Fruit fly (Drosophila melanogaster) whole organism, embryonic: ENCODE measurements around the gene CG31445.

Experiments
- Abd-B ChIP-seq: fragments of 200-800 bp; sonication (Bioruptor generic); optimal IDR thresholded peaks from 2 replicates; lab custom pipeline; 2018; ENCODE audit warnings: missing biosample characterization, mild to moderate bottlenecking, missing genetic modification characterization, moderate library complexity
- B-H2 ChIP-seq: fragments of 200-800 bp; sonication (Bioruptor generic); optimal IDR thresholded peaks from 2 replicates; lab custom pipeline; 2018; ENCODE audit warnings: missing biosample characterization, mild to moderate bottlenecking, missing genetic modification characterization
- CG10462 ChIP-seq: fragments of 200-800 bp; sonication (Bioruptor generic); optimal IDR thresholded peaks from 2 replicates; lab custom pipeline; 2016; ENCODE audit warnings: missing biosample characterization, missing genetic modification characterization
- CG10979 ChIP-seq: fragments of 200-800 bp; sonication (Bioruptor generic); optimal IDR thresholded peaks from 2 replicates; lab custom pipeline; 2018; ENCODE audit warnings: missing biosample characterization, mild to moderate bottlenecking, missing genetic modification characterization, moderate library complexity
- CG11504 ChIP-seq: fragments of 200-800 bp; sonication (Bioruptor generic); optimal IDR thresholded peaks from 3 replicates; lab custom pipeline; 2019; ENCODE audit warnings: missing biosample characterization, mild to moderate bottlenecking, missing genetic modification characterization, moderate library complexity
- CG14441 ChIP-seq: fragments of 200-800 bp; sonication (Bioruptor generic); IDR thresholded peaks from 2 replicates; pipeline ENCODE4 v1.3.6; 2022; ENCODE audit warnings: missing biosample characterization, missing genetic modification characterization
- CG15601 ChIP-seq: fragments of 200-800 bp; sonication (Bioruptor generic); optimal IDR thresholded peaks from 3 replicates; lab custom pipeline; 2019; ENCODE audit warnings: missing biosample characterization, mild to moderate bottlenecking, missing genetic modification characterization, moderate library complexity
- CG17186 ChIP-seq: fragments of 200-800 bp; sonication (Bioruptor generic); optimal IDR thresholded peaks from 3 replicates; lab custom pipeline; 2017; ENCODE audit warnings: missing biosample characterization, missing genetic modification reagents, missing genetic modification characterization
- CG17328 ChIP-seq: fragments of 200-800 bp; sonication (Bioruptor generic); IDR thresholded peaks from 2 replicates; pipeline ENCODE4 v1.3.6; 2022; ENCODE audit warnings: missing biosample characterization, missing genetic modification characterization
- CG17802 ChIP-seq: fragments of 200-800 bp; sonication (Bioruptor generic); optimal IDR thresholded peaks from 2 replicates; lab custom pipeline; 2018; ENCODE audit warnings: missing biosample characterization, mild to moderate bottlenecking, missing genetic modification characterization, moderate library complexity
- CG18262 ChIP-seq: fragments of 200-800 bp; optimal IDR thresholded peaks from 3 replicates; lab custom pipeline; 2019; ENCODE audit warnings: missing biosample characterization, mild to moderate bottlenecking, missing genetic modification characterization, moderate library complexity
- CG18619 ChIP-seq: fragments of 200-800 bp; sonication (Bioruptor generic); optimal IDR thresholded peaks from 3 replicates; lab custom pipeline; 2017; ENCODE audit warnings: missing biosample characterization, mild to moderate bottlenecking, missing genetic modification characterization
- CG2712 ChIP-seq: fragments of 200-800 bp; optimal IDR thresholded peaks from 3 replicates; lab custom pipeline; 2019; ENCODE audit warnings: missing biosample characterization, mild to moderate bottlenecking, missing genetic modification characterization, moderate library complexity
- CG31388 ChIP-seq: fragments of 200-800 bp; sonication (Bioruptor generic); optimal IDR thresholded peaks from 2 replicates; lab custom pipeline; 2016; ENCODE audit warnings: missing biosample characterization, missing genetic modification characterization
- CG31441 ChIP-seq: fragments of 200-800 bp; sonication (Bioruptor generic); IDR thresholded peaks from 2 replicates; pipeline ENCODE4 v1.3.6; 2022; ENCODE audit warnings: missing biosample characterization, missing genetic modification characterization
- CG33557 ChIP-seq: fragments of 200-800 bp; sonication (Bioruptor generic); optimal IDR thresholded peaks from 2 replicates; lab custom pipeline; 2019; ENCODE audit warnings: missing biosample characterization, mild to moderate bottlenecking, missing genetic modification characterization, moderate library complexity
- CG43689 ChIP-seq: fragments of 200-800 bp; sonication (Bioruptor generic); IDR thresholded peaks from 2 replicates; pipeline ENCODE4 v1.3.6; 2022; ENCODE audit warnings: missing biosample characterization, missing genetic modification characterization
- CG5180 ChIP-seq: fragments of 200-800 bp; sonication (Bioruptor generic); optimal IDR thresholded peaks from 3 replicates; lab custom pipeline; 2017; ENCODE audit warnings: missing biosample characterization, missing genetic modification characterization, mild to moderate bottlenecking, moderate library complexity, missing genetic modification reagents
- CG7556 ChIP-seq: fragments of 200-800 bp; sonication (Bioruptor generic); optimal IDR thresholded peaks from 2 replicates; lab custom pipeline; 2017; ENCODE audit warnings: missing biosample characterization, mild to moderate bottlenecking, missing genetic modification characterization
- CG8478 ChIP-seq: fragments of >200 bp; optimal IDR thresholded peaks from 2 replicates; lab custom pipeline; 2018
- CG9437 ChIP-seq: fragments of 200-800 bp; sonication (Bioruptor generic); optimal IDR thresholded peaks from 2 replicates; lab custom pipeline; 2018; ENCODE audit warnings: missing biosample characterization, mild to moderate bottlenecking, missing genetic modification characterization
- CkIIα-i1 ChIP-seq: fragments of 200-800 bp; sonication (Bioruptor generic); IDR thresholded peaks from 2 replicates; pipeline ENCODE4 v1.3.6; 2022; ENCODE audit warnings: missing biosample characterization, missing genetic modification characterization
- CoRest ChIP-seq: fragments of 200-800 bp; sonication (Bioruptor generic); optimal IDR thresholded peaks from 3 replicates; lab custom pipeline; 2018; ENCODE audit warnings: missing biosample characterization, mild to moderate bottlenecking, missing genetic modification characterization, moderate library complexity
- D ChIP-seq, 2 experiments: fragments of 200-800 bp in 1 of 2; fragments of >200 bp in 1 of 2; sonication (Bioruptor generic) in 1 of 2; optimal IDR thresholded peaks; 2 replicates in 1 of 2; 3 replicates in 1 of 2; lab custom pipeline; 2017; ENCODE audit warnings: mild to moderate bottlenecking in 1 of 2, missing biosample characterization in 1 of 2, missing genetic modification characterization in 1 of 2, missing genetic modification reagents in 1 of 2
- Dad ChIP-seq: fragments of 200-800 bp; sonication (Bioruptor generic); optimal IDR thresholded peaks from 3 replicates; lab custom pipeline; 2016; ENCODE audit warnings: missing biosample characterization, missing genetic modification characterization
- Eip74EF ChIP-seq, 2 experiments: fragments of 200-800 bp in 1 of 2; fragments of >200 bp in 1 of 2; sonication (Bioruptor generic) in 1 of 2; optimal IDR thresholded peaks; 2 replicates each; lab custom pipeline; 2017 to 2019; ENCODE audit warnings: missing biosample characterization in 2 of 2, missing genetic modification characterization in 2 of 2, mild to moderate bottlenecking in 1 of 2, moderate library complexity in 1 of 2
- Ets65A ChIP-seq: fragments of 200-800 bp; sonication (Bioruptor generic); peaks from one replicate; lab custom pipeline; 2016; ENCODE audit warnings: missing biosample characterization, missing genetic modification characterization
- Hey ChIP-seq: fragments of 200-800 bp; sonication (Bioruptor generic); optimal IDR thresholded peaks from 3 replicates; lab custom pipeline; 2018; ENCODE audit warnings: missing biosample characterization, mild to moderate bottlenecking, missing genetic modification characterization
- Med ChIP-seq: fragments of 200-800 bp; sonication (Bioruptor generic); peaks from one replicate; lab custom pipeline; 2016; ENCODE audit warnings: missing biosample characterization, missing genetic modification characterization, mild to moderate bottlenecking, inconsistent platforms, moderate library complexity
- Oaz ChIP-seq: fragments of 200-800 bp; sonication (Bioruptor generic); IDR thresholded peaks from 2 replicates; pipeline ENCODE4 v1.3.6; 2022; ENCODE audit warnings: missing biosample characterization, missing genetic modification characterization
- Optix ChIP-seq: fragments of 200-800 bp; sonication (Bioruptor generic); IDR thresholded peaks from 3 replicates; pipeline ENCODE4 v1.3.6; 2022; ENCODE audit warnings: missing biosample characterization, missing genetic modification characterization
- Vsx1 ChIP-seq: fragments of 200-800 bp; sonication (Bioruptor generic); optimal IDR thresholded peaks from 2 replicates; lab custom pipeline; 2017; ENCODE audit warnings: missing biosample characterization, mild to moderate bottlenecking, missing genetic modification characterization, missing genetic modification reagents
- al ChIP-seq: fragments of 200-800 bp; sonication (Bioruptor generic); IDR thresholded peaks from 2 replicates; pipeline ENCODE4 v1.3.6; 2022; ENCODE audit warnings: missing biosample characterization, missing genetic modification characterization
- ase ChIP-seq: fragments of 200-800 bp; sonication (Bioruptor generic); IDR thresholded peaks from 3 replicates; pipeline ENCODE4 v1.3.6; 2022; ENCODE audit warnings: missing biosample characterization, missing genetic modification characterization
- az2 ChIP-seq: fragments of 200-800 bp; sonication (Bioruptor generic); optimal IDR thresholded peaks from 3 replicates; lab custom pipeline; 2016; ENCODE audit warnings: missing biosample characterization, missing genetic modification characterization
- cas ChIP-seq: fragments of 200-800 bp; sonication (Bioruptor generic); IDR thresholded peaks from 2 replicates; pipeline ENCODE4 v1.3.6; 2022; ENCODE audit warnings: missing biosample characterization, missing genetic modification characterization
- cato ChIP-seq: fragments of 200-800 bp; sonication (Bioruptor generic); optimal IDR thresholded peaks from 2 replicates; lab custom pipeline; 2016; ENCODE audit warnings: missing biosample characterization, missing genetic modification characterization, borderline replicate concordance
- dmrt99B ChIP-seq: fragments of 200-800 bp; sonication (Bioruptor generic); optimal IDR thresholded peaks from 2 replicates; lab custom pipeline; 2018; ENCODE audit warnings: missing biosample characterization, mild to moderate bottlenecking, missing genetic modification characterization, moderate library complexity
- fd96Cb ChIP-seq: fragments of 200-800 bp; sonication (Bioruptor generic); optimal IDR thresholded peaks from 2 replicates; lab custom pipeline; 2018; ENCODE audit warnings: missing biosample characterization, mild to moderate bottlenecking, missing genetic modification characterization, moderate library complexity
- fru ChIP-seq: fragments of >200 bp; optimal IDR thresholded peaks from 2 replicates; lab custom pipeline; 2017
- gem ChIP-seq: fragments of 200-800 bp; sonication (Bioruptor generic); optimal IDR thresholded peaks from 2 replicates; lab custom pipeline; 2019; ENCODE audit warnings: missing biosample characterization, mild to moderate bottlenecking, missing genetic modification characterization, moderate library complexity
- ken ChIP-seq: fragments of 200-800 bp; sonication (Bioruptor generic); IDR thresholded peaks from 3 replicates; pipeline ENCODE4 v1.3.6; 2022; ENCODE audit warnings: missing biosample characterization, missing genetic modification characterization
- lmd ChIP-seq: fragments of 200-800 bp; sonication (Bioruptor generic); IDR thresholded peaks from 2 replicates; pipeline ENCODE4 v1.3.6; 2022; ENCODE audit warnings: missing biosample characterization, missing genetic modification characterization
- mirr ChIP-seq: fragments of 200-800 bp; sonication (Bioruptor generic); optimal IDR thresholded peaks from 3 replicates; lab custom pipeline; 2018; ENCODE audit warnings: missing biosample characterization, mild to moderate bottlenecking, missing genetic modification characterization
- pnt ChIP-seq: fragments of 200-800 bp; sonication (Bioruptor generic); optimal IDR thresholded peaks from 3 replicates; lab custom pipeline; 2016; ENCODE audit warnings: missing biosample characterization, missing genetic modification characterization
- row ChIP-seq: fragments of 200-800 bp; sonication (Bioruptor generic); IDR thresholded peaks from 3 replicates; pipeline ENCODE4 v1.3.6; 2022; ENCODE audit warnings: missing biosample characterization, missing genetic modification characterization
- sens ChIP-seq: fragments of 200-800 bp; sonication (Bioruptor generic); peaks from one replicate; lab custom pipeline; 2016; ENCODE audit warnings: missing biosample characterization, missing genetic modification characterization
- sima ChIP-seq: fragments of 200-800 bp; sonication (Bioruptor generic); optimal IDR thresholded peaks from 2 replicates; lab custom pipeline; 2016; ENCODE audit warnings: missing biosample characterization, missing genetic modification characterization
- sisA ChIP-seq: fragments of 200-800 bp; sonication (Bioruptor generic); IDR thresholded peaks from 2 replicates; pipeline ENCODE4 v1.3.6; 2022; ENCODE audit warnings: missing biosample characterization, missing genetic modification characterization
- vnd ChIP-seq: fragments of 200-800 bp; sonication (Bioruptor generic); IDR thresholded peaks from 3 replicates; pipeline ENCODE4 v1.3.6; 2022; ENCODE audit warnings: missing biosample characterization, missing genetic modification characterization; ENCODE audit not compliant: partially characterized antibody

The CG31445 gene

dm6 chr3R:29196967-29197611 lies 47.5 kb downstream of the CG31445 start, which contains the start of gene CG14515:
TSS of gene CG14515 (plus strand) at chr3R:29197556.
- no peak for TF ChIP-seq az2 (GFP tag; lab: Kevin White, UChicago)
- peak in 1 of 2 experiments; percentile 26 for TF ChIP-seq Eip74EF (GFP tag; optimal IDR thresholded peaks at IDR 0.05; lab: Kevin White, UChicago)
- peak; percentile 49 for TF ChIP-seq dmrt99B
- no peak for TF ChIP-seq pnt (GFP tag; lab: Kevin White, UChicago)
- TF ChIP-seq lmd (GFP tag; lab: Robert Waterston, UW) = peak; percentile 13; the same call in 1 of the 2 replicates
- TF ChIP-seq vnd = no peak
- TF ChIP-seq mirr (GFP tag; lab: Kevin White, UChicago) = no peak
- no peak for TF ChIP-seq B-H2
- TF ChIP-seq gem (tag; lab: Kevin White, UChicago) = peak; percentile 38
- 0 out of 2 replicates have a peak, but pooled peaks have one; percentile 4 for TF ChIP-seq CG14441 (GFP tag; lab: Robert Waterston, UW)
- 0 out of 2 replicates have a peak, but pooled peaks have one; percentile 28 for TF ChIP-seq CG17328 (GFP tag; lab: Robert Waterston, UW)
- peak; percentile 47 for TF ChIP-seq CG18262 (tag; lab: Kevin White, UChicago)
- TF ChIP-seq sima (GFP tag; lab: Kevin White, UChicago) = no peak
- peak; percentile 53 for TF ChIP-seq Ets65A (GFP tag; lab: Kevin White, UChicago)
- no peak for TF ChIP-seq Vsx1 (GFP tag; lab: Kevin White, UChicago)
- no peak for TF ChIP-seq Oaz (GFP tag; lab: Robert Waterston, UW)
- peak; percentile 56 for TF ChIP-seq CG11504 (tag; lab: Kevin White, UChicago)
- 0 out of 3 replicates have a peak, but pooled peaks have one; percentile 16 for TF ChIP-seq ase
- no peak for TF ChIP-seq ken (GFP tag; lab: Robert Waterston, UW)
- peak; percentile 17 for TF ChIP-seq CG2712 (tag; lab: Kevin White, UChicago)
- TF ChIP-seq fru = no peak
- TF ChIP-seq cato (GFP tag; lab: Kevin White, UChicago) = no peak
- no peak for TF ChIP-seq CG33557 (GFP tag; lab: Kevin White, UChicago)
- TF ChIP-seq Med = peak; percentile 40
- TF ChIP-seq CoRest (tag; lab: Kevin White, UChicago) = peak; percentile 11
- TF ChIP-seq CG15601 (tag; lab: Kevin White, UChicago) = no peak
- no peak for TF ChIP-seq CG31388
- no peak for TF ChIP-seq Dad (GFP tag; lab: Kevin White, UChicago)
- no peak for TF ChIP-seq cas (GFP tag; lab: Robert Waterston, UW)
- TF ChIP-seq CkIIα-i1 (GFP tag; lab: Robert Waterston, UW) = no peak
- peak; percentile 3 for TF ChIP-seq CG10979
- peak; percentile 7 for TF ChIP-seq CG9437
- peak; percentile 7 for TF ChIP-seq Abd-B (GFP tag; lab: Kevin White, UChicago)
- TF ChIP-seq CG18619 (GFP tag; lab: Kevin White, UChicago) = no peak
- peak; percentile 39; the same call in 1 of the 2 replicates for TF ChIP-seq CG31441 (GFP tag; lab: Robert Waterston, UW)
- TF ChIP-seq CG7556 (GFP tag; lab: Kevin White, UChicago) = peak; percentile 39
- 0 out of 3 replicates have a peak, but pooled peaks have one; percentile 39 for TF ChIP-seq row (GFP tag; lab: Robert Waterston, UW)
- TF ChIP-seq CG17186 = no peak
- no peak for TF ChIP-seq CG5180 (GFP tag; lab: Kevin White, UChicago)
- no peak for TF ChIP-seq Hey (tag; lab: Kevin White, UChicago)
- TF ChIP-seq sens (GFP tag; lab: Kevin White, UChicago) = peak; percentile 76
- no peak for TF ChIP-seq al
- no peak for TF ChIP-seq CG10462
- TF ChIP-seq D (optimal IDR thresholded peaks at IDR 0.05; lab: Kevin White, UChicago) = no peak
- peak; percentile 21 for TF ChIP-seq D (GFP tag; optimal IDR thresholded peaks at IDR 0.05; lab: Kevin White, UChicago)
- no peak for TF ChIP-seq CG43689 (GFP tag; lab: Robert Waterston, UW)
- no peak for TF ChIP-seq fd96Cb
- TF ChIP-seq Optix (GFP tag; lab: Robert Waterston, UW) = no peak
- TF ChIP-seq CG8478 (lab: Kevin White, UChicago) = no peak
- TF ChIP-seq CG17802 (tag; lab: Kevin White, UChicago) = no peak
- TF ChIP-seq sisA (GFP tag; lab: Robert Waterston, UW) = no peak
